Fruit fly (Drosophila melanogaster): ENCODE data around the gene CG34433.

Gene CG34433

DNA sequence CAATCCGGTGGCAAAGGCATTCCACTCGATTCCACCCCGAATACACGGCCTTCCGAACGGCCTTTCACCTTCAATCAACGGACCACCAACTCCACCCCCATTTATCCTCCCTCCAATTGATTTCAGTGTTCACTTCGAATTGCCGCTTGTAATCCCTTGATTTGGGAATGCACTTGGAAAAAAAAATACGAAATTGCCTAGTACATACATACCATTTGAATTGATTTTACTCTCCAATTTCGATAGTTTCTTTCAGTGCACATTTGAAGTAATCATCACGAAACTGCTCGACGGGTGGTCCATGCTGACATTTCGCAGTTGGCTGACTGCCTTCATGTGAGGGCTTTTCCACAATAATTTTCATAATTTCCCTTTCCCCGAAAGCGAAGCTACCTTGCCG, 49.4 kb downstream of the CG34433 start (continued):
- TF ChIP-seq CG3847 (GFP tag; IDR thresholded peaks at IDR 0.05) (no peak), CG13123 (GFP tag; optimal IDR thresholded peaks at IDR 0.05) (no peak), schlank (tag; optimal IDR thresholded peaks at IDR 0.05) (no peak), so (GFP tag; IDR thresholded peaks at IDR 0.05) (no peak), Fer3 (tag; optimal IDR thresholded peaks at IDR 0.05) (no peak), sisA (GFP tag; IDR thresholded peaks at IDR 0.05) (no peak), CG12104 (GFP tag; optimal IDR thresholded peaks at IDR 0.05) (no peak), tio (GFP tag; optimal IDR thresholded peaks at IDR 0.05) (no peak), CG12219 (GFP tag; optimal IDR thresholded peaks at IDR 0.05) (no peak), tll (GFP tag; optimal IDR thresholded peaks at IDR 0.05) (no peak), Elba2 (GFP tag; optimal IDR thresholded peaks at IDR 0.05) (no peak), MTF-1 (GFP tag; optimal IDR thresholded peaks at IDR 0.05; ENCODE audit: borderline replicate concordance) (no peak), otp (GFP tag; IDR thresholded peaks at IDR 0.05) (no peak), Scr (GFP tag; IDR thresholded peaks at IDR 0.05; ENCODE audit: partially characterized antibody) (no peak), vvl (GFP tag; IDR thresholded peaks at IDR 0.05) (no peak), crc (GFP tag; optimal IDR thresholded peaks at IDR 0.05) (no peak), CG6254 (GFP tag; optimal IDR thresholded peaks at IDR 0.05) (no peak), tgo (GFP tag; IDR thresholded peaks at IDR 0.05) (no peak), zf30C (GFP tag; optimal IDR thresholded peaks at IDR 0.05) (peak; percentile 82), ERR (GFP tag; optimal IDR thresholded peaks at IDR 0.05) (no peak), cato (GFP tag; optimal IDR thresholded peaks at IDR 0.05; ENCODE audit: borderline replicate concordance) (no peak), az2 (GFP tag; optimal IDR thresholded peaks at IDR 0.05) (no peak), yki (optimal IDR thresholded peaks at IDR 0.05) (no peak), en (GFP tag; optimal IDR thresholded peaks at IDR 0.05) (no peak), ken (GFP tag; IDR thresholded peaks at IDR 0.05) (no peak), CG3995 (GFP tag; optimal IDR thresholded peaks at IDR 0.05) (no peak), sens (GFP tag) (peak; percentile 41), CG14710 (tag; optimal IDR thresholded peaks at IDR 0.05) (peak; percentile 9), CG3281 (GFP tag; optimal IDR thresholded peaks at IDR 0.05) (no peak), CG31441 (GFP tag; IDR thresholded peaks at IDR 0.05) (no peak), CoRest (tag; optimal IDR thresholded peaks at IDR 0.05) (no peak), HHEX (GFP tag; optimal IDR thresholded peaks at IDR 0.05) (no peak), CG4730 (GFP tag; IDR thresholded peaks at IDR 0.05) (no peak), CG14860 (GFP tag; IDR thresholded peaks at IDR 0.05; ENCODE audit: partially characterized antibody) (no peak), usp (GFP tag; optimal IDR thresholded peaks at IDR 0.05) (no peak), ac (GFP tag; optimal IDR thresholded peaks at IDR 0.05) (no peak), Ets65A (GFP tag) (peak; percentile 29), CG32532 (GFP tag; IDR thresholded peaks at IDR 0.05) (no peak), HmgZ (tag; optimal IDR thresholded peaks at IDR 0.05) (no peak), Meics (GFP tag; optimal IDR thresholded peaks at IDR 0.05) (no peak), zfh1 (GFP tag; IDR thresholded peaks at IDR 0.05) (0 out of 3 replicates have a peak, but pooled peaks have one; percentile 40), CG4328 (GFP tag; optimal IDR thresholded peaks at IDR 0.05) (no peak), slbo (GFP tag; IDR thresholded peaks at IDR 0.05) (no peak), btn (GFP tag; optimal IDR thresholded peaks at IDR 0.05) (no peak), sug (tag; optimal IDR thresholded peaks at IDR 0.05) (no peak), CG6791 (GFP tag; IDR thresholded peaks at IDR 0.05; ENCODE audit: partially characterized antibody) (no peak), jigr1 (GFP tag; IDR thresholded peaks at IDR 0.05) (no peak), CG2712 (tag; optimal IDR thresholded peaks at IDR 0.05) (peak; percentile 6), oc (tag; optimal IDR thresholded peaks at IDR 0.05) (peak; percentile 63), CG30403 (GFP tag; optimal IDR thresholded peaks at IDR 0.05) (no peak), C15 (GFP tag; IDR thresholded peaks at IDR 0.05) (no peak), her (GFP tag; optimal IDR thresholded peaks at IDR 0.05) (no peak), HLH4C (GFP tag; IDR thresholded peaks at IDR 0.05; ENCODE audit: partially characterized antibody) (no peak)
